Worm (Caenorhabditis elegans) whole organism, L3 larva: ENCODE measurements around the gene vha-17.
A peak's percentile ranks its signal among the peaks of the same experiment; 100 is the strongest.
"Not testable (repeated sequence)": the region's sequence is repeated elsewhere in the genome, so short reads cannot be mapped to it uniquely, and the experiment has no call there.

Experiments
- R02D3.7 ChIP-seq: fragments of 150-350 bp; optimal IDR thresholded peaks from 2 replicates; lab custom pipeline; 2014; ENCODE audit warnings: missing biosample characterization, missing genetic modification characterization
- aly-2 ChIP-seq: fragments of 150-350 bp; optimal IDR thresholded peaks from 2 replicates; lab custom pipeline; 2014; ENCODE audit warnings: missing biosample characterization, missing genetic modification characterization
- ceh-82 ChIP-seq: fragments of 150-350 bp; optimal IDR thresholded peaks from 2 replicates; lab custom pipeline; 2014; ENCODE audit warnings: missing biosample characterization, missing genetic modification characterization
- daf-12 ChIP-seq: fragments of 150-350 bp; optimal IDR thresholded peaks from 2 replicates; lab custom pipeline; 2014; ENCODE audit warnings: missing biosample characterization, missing genetic modification reagents, missing genetic modification characterization
- egl-27 ChIP-seq: sonication (generic microtip); optimal IDR thresholded peaks from 4 replicates; lab custom pipeline; 2017; ENCODE audit warnings: missing biosample characterization, missing genetic modification reagents, missing genetic modification characterization
- elt-1 ChIP-seq: fragments of 150-350 bp; optimal IDR thresholded peaks from 2 replicates; lab custom pipeline; 2014; ENCODE audit warnings: missing biosample characterization, missing genetic modification characterization
- elt-3 ChIP-seq, 3 experiments: fragments of 150-350 bp in 1 of 3; sonication (generic microtip) in 2 of 3; optimal IDR thresholded peaks; 2 replicates in 2 of 3; 4 replicates in 1 of 3; lab custom pipeline; 2014 to 2017; ENCODE audit warnings: missing biosample characterization in 3 of 3, missing genetic modification characterization in 3 of 3
- fkh-10 ChIP-seq: sonication (generic microtip); optimal IDR thresholded peaks from 2 replicates; lab custom pipeline; 2017; ENCODE audit warnings: missing biosample characterization, missing genetic modification reagents, missing genetic modification characterization
- lin-15B ChIP-seq: fragments of 150-350 bp; optimal IDR thresholded peaks from 2 replicates; lab custom pipeline; 2014; ENCODE audit warnings: missing biosample characterization, missing genetic modification characterization
- lsy-12 ChIP-seq: sonication (generic microtip); optimal IDR thresholded peaks from 2 replicates; lab custom pipeline; 2016; ENCODE audit warnings: mild to moderate bottlenecking, missing genetic modification characterization, missing compliant biosample characterization
- mdl-1 ChIP-seq: fragments of 150-350 bp; optimal IDR thresholded peaks from 2 replicates; lab custom pipeline; 2014; ENCODE audit warnings: missing biosample characterization, missing genetic modification characterization
- nfya-1 ChIP-seq: sonication (generic microtip); optimal IDR thresholded peaks from 2 replicates; lab custom pipeline; 2017; ENCODE audit warnings: missing genetic modification characterization, mild to moderate bottlenecking, missing compliant biosample characterization, antibody characterized with exemption, moderate library complexity; ENCODE audit not compliant: insufficient read depth
- nhr-12 ChIP-seq: fragments of 150-350 bp; optimal IDR thresholded peaks from 2 replicates; lab custom pipeline; 2014; ENCODE audit warnings: missing biosample characterization, missing genetic modification characterization
- nhr-23 ChIP-seq: fragments of 150-350 bp; optimal IDR thresholded peaks from 2 replicates; lab custom pipeline; 2014; ENCODE audit warnings: missing biosample characterization, missing genetic modification reagents, missing genetic modification characterization
- nhr-237 ChIP-seq: fragments of 150-350 bp; optimal IDR thresholded peaks from 2 replicates; lab custom pipeline; 2014; ENCODE audit warnings: missing biosample characterization, missing genetic modification characterization
- nhr-43 ChIP-seq: sonication (generic microtip); optimal IDR thresholded peaks from 2 replicates; lab custom pipeline; 2016; ENCODE audit warnings: mild to moderate bottlenecking, missing genetic modification characterization, missing compliant biosample characterization; ENCODE audit not compliant: poor library complexity, severe bottlenecking
- nhr-67 ChIP-seq: fragments of 150-350 bp; optimal IDR thresholded peaks from 2 replicates; lab custom pipeline; 2014; ENCODE audit warnings: missing biosample characterization, missing genetic modification characterization
- nhr-76 ChIP-seq: fragments of 150-350 bp; sonication (generic microtip); optimal IDR thresholded peaks from 5 replicates; lab custom pipeline; 2014; ENCODE audit warnings: missing biosample characterization, missing genetic modification characterization
- nhr-77 ChIP-seq: fragments of 150-350 bp; optimal IDR thresholded peaks from 2 replicates; lab custom pipeline; 2014; ENCODE audit warnings: missing biosample characterization, missing genetic modification characterization
- pha-4 ChIP-seq: fragments of 150-350 bp; optimal IDR thresholded peaks from 2 replicates; lab custom pipeline; 2014; ENCODE audit warnings: missing biosample characterization, missing genetic modification reagents, missing genetic modification characterization
- sea-2 ChIP-seq: fragments of 150-350 bp; sonication (generic microtip); optimal IDR thresholded peaks from 4 replicates; lab custom pipeline; 2014; ENCODE audit warnings: missing biosample characterization, missing genetic modification reagents, missing genetic modification characterization
- skn-1 ChIP-seq: fragments of 150-350 bp; optimal IDR thresholded peaks from 2 replicates; lab custom pipeline; 2014; ENCODE audit warnings: missing biosample characterization, missing genetic modification characterization
- snpc-4 ChIP-seq: fragments of 150-350 bp; optimal IDR thresholded peaks from 2 replicates; lab custom pipeline; 2014; ENCODE audit warnings: missing biosample characterization, missing genetic modification characterization
- tbx-2 ChIP-seq: sonication (generic microtip); optimal IDR thresholded peaks from 2 replicates; lab custom pipeline; 2016; ENCODE audit warnings: mild to moderate bottlenecking, missing genetic modification characterization, missing compliant biosample characterization
- unc-39 ChIP-seq: sonication (generic microtip); optimal IDR thresholded peaks from 4 replicates; lab custom pipeline; 2017; ENCODE audit warnings: missing biosample characterization, missing genetic modification characterization
- zag-1 ChIP-seq: fragments of 150-350 bp; optimal IDR thresholded peaks from 2 replicates; lab custom pipeline; 2014; ENCODE audit warnings: missing biosample characterization, missing genetic modification characterization
- ztf-11 ChIP-seq: fragments of 150-350 bp; optimal IDR thresholded peaks from 2 replicates; lab custom pipeline; 2014; ENCODE audit warnings: missing biosample characterization, missing genetic modification characterization

vha-17 gene

DNA sequence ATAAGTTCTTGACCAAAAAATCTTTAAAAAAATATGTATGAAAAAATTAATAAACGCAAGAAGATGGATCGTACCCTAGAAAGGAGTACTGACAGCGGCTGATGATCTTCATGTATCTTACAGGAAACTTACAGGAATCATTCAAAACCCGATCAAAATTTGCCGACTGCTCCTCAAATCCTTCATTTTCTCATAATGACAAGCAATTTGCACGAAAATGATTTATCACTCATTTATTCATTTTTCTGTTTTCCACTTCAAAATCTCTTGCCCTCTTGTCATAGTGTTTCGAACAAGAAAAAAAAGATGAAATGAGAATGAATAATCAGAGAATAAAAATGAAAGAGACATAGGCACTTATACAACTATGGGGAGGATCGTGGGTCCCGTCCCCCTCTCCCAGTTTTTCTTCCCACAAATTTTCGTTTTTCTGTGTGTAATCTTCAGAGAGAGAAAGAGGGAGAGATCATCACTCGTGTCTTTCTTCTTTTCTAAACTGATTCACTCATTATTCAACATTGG is 47.5 kb upstream of the vha-17 start, which contains the start of gene nmy-3:
Gene nmy-3 (plus strand): TSS at position 472 of the 522 bp plus-strand sequence.
- TF ChIP-seq pha-4 (no peak), snpc-4 (tag; lab: Kevin White, UChicago) (no peak)

DNA sequence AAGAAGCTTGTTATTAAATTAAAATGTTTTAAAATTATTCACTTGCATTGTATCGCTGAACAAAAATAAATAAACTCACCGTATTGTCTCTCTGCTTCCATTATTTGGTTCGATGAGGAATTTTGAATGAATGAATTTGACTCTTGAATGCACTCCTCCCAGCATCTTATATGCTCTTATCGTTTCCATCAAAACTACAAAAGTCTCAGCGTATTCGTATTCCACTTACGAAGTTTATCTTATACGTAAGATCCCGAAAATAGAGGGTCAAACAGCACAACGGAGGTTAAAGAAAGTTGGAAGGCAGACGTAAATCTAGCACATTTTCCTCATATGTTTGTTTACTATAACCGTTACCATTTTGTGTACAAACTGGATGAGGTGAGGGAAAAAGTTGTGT is 35.3 kb upstream of the vha-17 start, which contains the start of gene nhr-267:
Gene nhr-267 (minus strand): TSS at position 101 of the 400 bp plus-strand sequence.
- not testable (repeated sequence) for TF ChIP-seq lsy-12, mdl-1, ztf-11 (tag; lab: Kevin White, UChicago)

DNA sequence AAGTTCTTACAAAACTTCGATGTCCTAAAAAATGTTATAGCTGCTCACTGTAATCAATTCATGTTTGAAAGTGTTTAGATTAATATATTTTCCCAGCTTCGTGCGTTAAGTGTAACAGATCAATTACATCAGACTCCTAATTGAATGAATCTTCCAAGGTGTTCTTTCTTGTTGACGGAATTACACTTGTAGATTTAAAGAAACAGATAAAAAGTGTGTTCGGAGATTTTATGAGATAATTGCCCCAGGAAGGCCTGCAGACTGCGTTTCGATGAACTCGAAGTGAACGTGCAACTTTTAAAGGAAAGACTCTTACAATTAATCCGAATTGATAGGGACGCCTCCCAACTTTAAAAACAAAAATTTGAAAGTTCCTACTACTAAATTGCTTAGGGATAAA is 32.0 kb upstream of the vha-17 start:
- TF ChIP-seq elt-1 (tag; lab: Kevin White, UChicago) (peak; percentile 70), lsy-12 (tag; lab: Kevin White, UChicago) (no peak), unc-39 (no peak), nfya-1 (tag; lab: Kevin White, UChicago) (no peak), nhr-23 (tag; lab: Kevin White, UChicago) (no peak)

DNA sequence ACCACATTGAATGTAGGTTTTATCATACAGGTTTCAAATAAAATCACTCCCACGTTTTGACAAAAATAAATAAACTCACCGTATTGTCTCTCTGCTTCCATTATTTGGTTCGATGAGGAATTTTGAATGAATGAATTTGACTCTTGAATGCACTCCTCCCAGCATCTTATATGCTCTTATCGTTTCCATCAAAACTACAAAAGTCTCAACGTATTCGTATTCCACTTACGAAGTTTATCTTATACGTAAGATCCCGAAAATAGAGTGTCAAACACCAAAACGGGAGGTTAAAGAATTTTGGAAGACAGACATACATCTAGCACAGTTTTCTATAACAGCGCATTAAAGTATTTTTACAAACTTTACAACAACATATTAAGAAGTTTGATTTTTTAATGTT is 27.8 kb upstream of the vha-17 start, which contains the start of gene nhr-264:
Gene nhr-264 (minus strand): TSS at position 101 of the 400 bp plus-strand sequence.
- TF ChIP-seq lin-15B (tag; lab: Kevin White, UChicago); elt-3 (tag; optimal IDR thresholded peaks at IDR 0.05; lab: Kevin White, UChicago); nhr-76 (tag; lab: Kevin White, UChicago): not testable (repeated sequence)

DNA sequence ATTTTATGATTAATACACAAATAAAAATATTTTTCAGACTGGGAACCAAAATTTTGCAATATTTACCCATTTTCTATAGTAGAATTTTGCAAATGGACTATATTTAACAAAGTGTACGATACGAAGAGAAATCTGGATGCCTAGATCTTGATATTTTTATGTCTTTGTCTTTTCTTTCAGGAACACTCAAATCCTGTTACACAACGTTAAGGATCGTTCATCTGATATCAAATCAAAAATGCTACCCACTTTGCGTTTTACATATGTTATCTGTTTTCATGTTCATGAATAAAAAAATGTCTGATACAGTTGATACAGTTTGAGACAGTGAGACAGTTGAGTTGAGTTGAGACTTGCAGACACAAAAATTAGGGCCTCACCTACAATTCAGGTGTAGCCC is 25.3 kb upstream of the vha-17 start, which contains the start of gene F49C12.1:
Gene F49C12.1 (minus strand): TSS at position 70 of the 400 bp plus-strand sequence.
- TF ChIP-seq aly-2 (tag; lab: Kevin White, UChicago): no peak
- TF ChIP-seq sea-2 (GFP tag; lab: Kevin White, UChicago): no peak
- TF ChIP-seq nfya-1 (tag; lab: Kevin White, UChicago): no peak
- no peak for TF ChIP-seq ztf-11 (tag; lab: Kevin White, UChicago)
- TF ChIP-seq snpc-4 (tag; lab: Kevin White, UChicago): no peak
- no peak for TF ChIP-seq skn-1 (tag; lab: Kevin White, UChicago)
- TF ChIP-seq tbx-2 (tag; lab: Kevin White, UChicago): no peak
- no peak for TF ChIP-seq R02D3.7 (tag; lab: Kevin White, UChicago)
- no peak for TF ChIP-seq pha-4
- TF ChIP-seq fkh-10 (GFP tag; lab: Kevin White, UChicago): no peak

DNA sequence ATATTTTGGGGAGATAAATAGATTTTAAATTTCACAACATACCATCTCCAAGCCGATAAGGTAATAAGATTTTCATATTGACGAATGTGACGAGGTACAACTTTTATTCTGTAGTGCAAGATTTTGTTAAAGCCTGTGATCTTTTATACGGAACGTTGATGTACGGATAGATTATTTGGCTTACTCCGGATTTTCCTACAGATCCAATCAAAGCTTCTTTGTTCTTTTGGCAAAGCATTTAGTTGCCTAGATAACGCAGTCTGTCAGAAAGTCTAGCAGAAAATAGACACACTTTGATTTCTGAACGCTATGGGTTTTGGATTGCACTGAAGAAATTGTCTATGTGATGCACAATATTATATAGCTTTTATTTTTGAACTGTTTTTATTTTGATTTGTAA is 22.5 kb upstream of the vha-17 start, which contains the start of gene F49C12.2:
Gene F49C12.2 (minus strand): TSS at position 101 of the 400 bp plus-strand sequence.
- TF ChIP-seq snpc-4 (tag; lab: Kevin White, UChicago): no peak
- TF ChIP-seq nhr-67: no peak
- no peak for TF ChIP-seq nhr-77 (tag; lab: Kevin White, UChicago)
- TF ChIP-seq zag-1 (tag; lab: Kevin White, UChicago): no peak
- no peak for TF ChIP-seq nhr-43 (tag; lab: Kevin White, UChicago)
- no peak for TF ChIP-seq aly-2 (tag; lab: Kevin White, UChicago)
- no peak for TF ChIP-seq nhr-12 (tag; lab: Kevin White, UChicago)
- TF ChIP-seq tbx-2 (tag; lab: Kevin White, UChicago): no peak
- no peak for TF ChIP-seq R02D3.7 (tag; lab: Kevin White, UChicago)
- TF ChIP-seq egl-27 (tag; lab: Kevin White, UChicago): no peak

DNA sequence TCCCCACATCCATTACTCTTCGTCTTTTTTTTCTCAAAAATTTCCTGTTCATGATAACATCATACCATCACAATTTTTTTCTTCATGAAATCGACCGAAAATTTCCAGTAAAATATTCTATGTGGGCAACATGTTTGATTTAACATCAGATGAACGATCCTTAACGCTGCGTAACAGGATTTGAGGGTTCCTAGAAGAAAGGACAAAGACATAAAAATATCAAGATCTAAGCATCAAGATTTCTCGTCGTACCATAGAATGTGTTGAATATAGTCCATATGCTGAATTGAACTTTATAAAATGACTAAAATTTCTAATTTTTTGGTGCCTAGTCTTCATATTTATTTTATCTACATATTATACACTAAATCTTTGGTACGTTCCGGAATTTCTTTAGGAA is 21.5 kb upstream of the vha-17 start, which contains the start of gene F49C12.3:
Gene F49C12.3 (plus strand): TSS at position 301 of the 400 bp plus-strand sequence.
- no peak for TF ChIP-seq elt-3 (tag; optimal IDR thresholded peaks at IDR 0.05; lab: Kevin White, UChicago)
- TF ChIP-seq daf-12 (tag; lab: Kevin White, UChicago): no peak
- no peak for TF ChIP-seq elt-1 (tag; lab: Kevin White, UChicago)
- no peak for TF ChIP-seq ceh-82
- TF ChIP-seq nhr-237 (tag; lab: Kevin White, UChicago): no peak
